Fruit fly (Drosophila melanogaster) whole organism, wandering third instar larva: ENCODE measurements around the gene CG15042.
A peak's percentile ranks its signal among the peaks of the same experiment; 100 is the strongest.

Source experiments
- Abd-B ChIP-seq: fragments of >200 bp; optimal IDR thresholded peaks from 2 replicates; lab custom pipeline; 2017; ENCODE audit warnings: missing biosample characterization, missing genetic modification characterization
- CG9705 ChIP-seq: fragments of 200-800 bp; sonication (Bioruptor generic); optimal IDR thresholded peaks from 2 replicates; lab custom pipeline; 2018; ENCODE audit warnings: missing biosample characterization, mild to moderate bottlenecking, missing genetic modification characterization
- HLH106 ChIP-seq: fragments of 200-800 bp; optimal IDR thresholded peaks from 3 replicates; lab custom pipeline; 2019; ENCODE audit warnings: missing biosample characterization, mild to moderate bottlenecking, missing genetic modification characterization, moderate library complexity
- Hnf4 ChIP-seq: fragments of 200-800 bp; sonication (Bioruptor generic); optimal IDR thresholded peaks from 2 replicates; lab custom pipeline; 2016; ENCODE audit warnings: missing biosample characterization, mild to moderate bottlenecking, missing genetic modification characterization
- Hr83 ChIP-seq: fragments of 200-300 bp; sonication (Bioruptor generic); optimal IDR thresholded peaks from 2 replicates; lab custom pipeline; 2016; ENCODE audit warnings: missing biosample characterization, mild to moderate bottlenecking, missing genetic modification characterization, moderate library complexity; ENCODE audit not compliant: poor library complexity, severe bottlenecking
- Rel ChIP-seq, 2 experiments: fragments of 200-800 bp; sonication (Bioruptor generic) in 1 of 2; optimal IDR thresholded peaks; 2 replicates in 1 of 2; 3 replicates in 1 of 2; lab custom pipeline; 2016 to 2019; ENCODE audit warnings: mild to moderate bottlenecking in 2 of 2, missing biosample characterization in 2 of 2, missing genetic modification characterization in 2 of 2, moderate library complexity in 1 of 2
- foxo ChIP-seq, 2 experiments: fragments of 200-800 bp; sonication (Bioruptor generic); optimal IDR thresholded peaks; 2 replicates in 1 of 2; 3 replicates in 1 of 2; lab custom pipeline; 2016 to 2017; ENCODE audit warnings: missing biosample characterization in 2 of 2, missing genetic modification characterization in 2 of 2
- fru ChIP-seq: fragments of 200-800 bp; sonication (Bioruptor generic); optimal IDR thresholded peaks from 3 replicates; lab custom pipeline; 2016; ENCODE audit warnings: missing biosample characterization, mild to moderate bottlenecking, missing genetic modification characterization
- h ChIP-seq: fragments of 200-800 bp; sonication (Bioruptor generic); optimal IDR thresholded peaks from 3 replicates; lab custom pipeline; 2016; ENCODE audit warnings: missing biosample characterization, mild to moderate bottlenecking, missing genetic modification characterization
- pan ChIP-seq: fragments of >200 bp; optimal IDR thresholded peaks from 2 replicates; lab custom pipeline; 2017
- psq ChIP-seq: fragments of 200-800 bp; sonication (Bioruptor generic); optimal IDR thresholded peaks from 3 replicates; lab custom pipeline; 2017; ENCODE audit warnings: missing biosample characterization, mild to moderate bottlenecking, missing genetic modification characterization, moderate library complexity
- sage ChIP-seq: fragments of 200-800 bp; sonication (Bioruptor generic); optimal IDR thresholded peaks from 2 replicates; lab custom pipeline; 2016; ENCODE audit warnings: missing biosample characterization, mild to moderate bottlenecking, missing genetic modification characterization
- usp ChIP-seq: fragments of >200 bp; optimal IDR thresholded peaks from 2 replicates; lab custom pipeline; 2017; ENCODE audit warnings: missing biosample characterization, missing genetic modification characterization
- woc ChIP-seq: sonication (Bioruptor generic); optimal IDR thresholded peaks from 2 replicates; lab custom pipeline; 2016; ENCODE audit warnings: missing biosample characterization, mild to moderate bottlenecking, missing genetic modification characterization

CG15042 gene

DNA sequence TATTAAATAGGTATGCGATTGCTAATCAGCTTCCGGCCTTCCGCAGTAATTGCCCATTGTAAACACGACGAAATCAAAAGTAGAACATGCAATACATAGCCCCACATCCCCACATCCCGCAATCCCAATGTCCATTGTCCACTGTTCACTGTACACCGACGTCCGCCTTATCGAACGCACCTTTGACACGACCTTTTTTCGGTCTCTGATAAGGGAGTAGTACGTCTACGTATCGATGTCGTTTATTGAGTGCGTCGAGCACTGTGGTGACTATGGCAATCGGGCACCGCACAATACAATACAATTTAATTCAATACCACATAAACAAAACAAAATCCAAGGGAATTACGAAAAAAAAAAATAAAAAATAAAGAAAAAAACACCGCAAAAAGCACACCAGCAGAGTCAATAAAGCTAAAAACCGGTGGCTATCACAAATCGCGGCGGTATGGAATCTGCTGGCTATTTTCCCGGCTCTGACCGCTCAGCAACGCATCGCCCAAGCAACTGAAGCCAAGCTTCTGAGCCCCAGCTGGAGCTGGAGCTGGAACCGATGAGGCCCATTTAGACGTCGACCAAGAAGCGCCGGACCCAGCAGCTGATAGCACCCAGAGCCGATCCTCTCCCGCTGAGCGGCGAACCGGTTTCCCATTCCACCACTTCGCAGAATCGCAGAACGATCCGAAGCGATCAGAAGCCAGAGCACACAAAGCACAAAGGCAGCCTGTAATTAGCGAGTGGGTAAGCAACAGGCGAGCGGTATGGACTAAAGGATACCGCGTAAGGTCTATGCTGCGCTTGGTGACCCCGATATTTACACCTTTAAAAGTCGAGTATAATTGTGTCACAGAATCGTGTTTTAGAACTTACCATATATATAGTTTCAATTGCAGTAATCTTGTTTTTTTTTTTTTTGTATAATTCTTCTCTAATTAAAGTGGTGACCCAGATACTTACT, 44.5 kb downstream of the CG15042 start, which contains the start of gene Hayan (continued):
- TF ChIP-seq usp (GFP tag; lab: Kevin White, UChicago) (no peak), sage (no peak), Hnf4 (GFP tag; lab: Kevin White, UChicago) (peak; percentile 19)

DNA sequence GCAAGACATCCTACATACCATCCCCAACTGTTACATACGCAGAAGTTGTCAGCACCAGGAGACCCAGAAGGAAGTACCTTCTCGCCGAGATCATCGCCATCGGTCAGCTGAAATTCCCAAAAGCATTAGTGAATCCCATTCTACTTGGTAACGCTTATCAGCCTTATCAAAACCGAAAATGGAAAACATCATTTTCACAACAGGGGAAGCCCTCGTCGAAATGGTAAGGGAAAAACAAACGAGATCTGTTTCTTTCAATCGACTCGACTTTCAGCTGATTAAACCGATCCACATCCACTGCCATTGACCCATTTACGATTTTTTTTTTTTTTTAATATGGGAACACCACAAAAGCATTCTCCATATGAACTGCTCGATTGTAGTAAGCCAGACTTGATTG, 45.5 kb downstream of the CG15042 start:
- TF ChIP-seq HLH106 (tag; lab: Kevin White, UChicago) (no peak), Rel (GFP tag; optimal IDR thresholded peaks at IDR 0.05; lab: Kevin White, UChicago) (no peak), Rel (tag; optimal IDR thresholded peaks at IDR 0.05; lab: Kevin White, UChicago) (peak; percentile 92)
- TF ChIP-seq, all 38 proteins: peak for 1

DNA sequence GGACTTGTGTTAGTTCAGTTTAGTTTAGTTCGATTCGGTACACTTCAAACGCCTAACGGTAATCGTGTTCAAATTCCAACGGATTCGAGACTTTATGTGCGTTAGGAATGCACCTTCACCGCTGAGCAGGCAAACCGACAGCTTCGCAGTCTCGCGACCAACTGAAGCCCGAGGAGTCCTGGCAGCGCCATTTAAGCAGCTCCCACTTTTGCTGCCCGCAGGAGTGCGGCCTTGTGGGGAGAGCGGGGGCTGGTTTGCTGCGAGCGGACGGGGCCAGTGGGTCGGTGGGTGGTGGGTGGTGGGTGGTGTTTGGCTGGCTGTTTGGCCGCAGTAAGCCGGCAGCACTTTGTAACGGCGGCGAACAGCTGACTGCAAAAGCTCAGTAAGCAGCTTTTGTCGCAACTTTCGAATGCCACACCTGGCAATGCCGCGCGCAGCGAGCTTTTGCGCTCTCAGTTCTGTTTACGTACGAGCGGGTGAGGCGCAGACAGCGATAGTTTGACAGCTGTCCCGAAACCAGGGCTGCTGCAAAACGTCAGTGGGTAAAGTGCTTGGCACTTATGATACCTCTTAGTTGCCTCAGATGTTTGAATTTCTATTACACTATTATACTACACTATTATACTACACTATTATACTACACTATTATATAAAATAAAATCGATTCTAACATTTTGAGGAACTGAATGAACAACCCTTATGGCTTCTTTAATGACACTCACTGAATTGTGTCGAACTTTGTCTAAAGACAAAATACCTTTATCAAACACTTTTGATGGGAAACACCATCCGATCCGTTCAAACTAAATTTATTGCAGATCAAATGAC, 48.5 kb downstream of the CG15042 start, which contains the start of gene CG32547:
Gene CG32547, minus strand, starts transcription at position 181 of the 828 bp plus-strand sequence.
- TF ChIP-seq Hr83 (GFP tag; lab: Kevin White, UChicago): no peak
- no peak for TF ChIP-seq Abd-B
- peak; percentile 40 for TF ChIP-seq HLH106 (tag; lab: Kevin White, UChicago)
- TF ChIP-seq usp (GFP tag; lab: Kevin White, UChicago): no peak
- TF ChIP-seq pan (lab: Kevin White, UChicago): peak; percentile 80
- no peak for TF ChIP-seq Rel (GFP tag; optimal IDR thresholded peaks at IDR 0.05; lab: Kevin White, UChicago)
- TF ChIP-seq Rel (tag; optimal IDR thresholded peaks at IDR 0.05; lab: Kevin White, UChicago): peak; percentile 4
- peak; percentile 88 for TF ChIP-seq psq (GFP tag; lab: Kevin White, UChicago)
- peak; percentile 14 for TF ChIP-seq CG9705 (GFP tag; lab: Kevin White, UChicago)
- TF ChIP-seq woc (GFP tag; lab: Kevin White, UChicago): peak; percentile 67
- peak; percentile 35 for TF ChIP-seq h
- peak in 1 of 2 experiments; percentile 48 for TF ChIP-seq foxo (GFP tag; optimal IDR thresholded peaks at IDR 0.05; lab: Kevin White, UChicago)
- TF ChIP-seq fru (GFP tag; lab: Kevin White, UChicago): peak; percentile 77
